Fruit fly (Drosophila melanogaster) whole organism, embryonic: ENCODE data around the gene CG32137.

Experiments
- Adf1 ChIP-seq: fragments of 200-800 bp; sonication (Bioruptor generic); IDR thresholded peaks from 2 replicates; pipeline ENCODE4 v1.3.6; 2022; ENCODE audit warnings: missing biosample characterization, missing genetic modification characterization
- B-H2 ChIP-seq: fragments of 200-800 bp; sonication (Bioruptor generic); optimal IDR thresholded peaks from 2 replicates; lab custom pipeline; 2018; ENCODE audit warnings: missing biosample characterization, mild to moderate bottlenecking, missing genetic modification characterization
- Bdp1 ChIP-seq: fragments of 200-800 bp; sonication (Bioruptor generic); optimal IDR thresholded peaks from 3 replicates; lab custom pipeline; 2016; ENCODE audit warnings: missing biosample characterization, missing genetic modification characterization
- Bteb2 ChIP-seq: fragments of 200-800 bp; sonication (Bioruptor generic); optimal IDR thresholded peaks from 2 replicates; lab custom pipeline; 2016; ENCODE audit warnings: missing biosample characterization, missing genetic modification characterization
- CG10147 ChIP-seq: fragments of 200-800 bp; sonication (Bioruptor generic); optimal IDR thresholded peaks from 2 replicates; lab custom pipeline; 2019; ENCODE audit warnings: missing biosample characterization, mild to moderate bottlenecking, missing genetic modification characterization, moderate library complexity
- CG10543 ChIP-seq: fragments of 200-800 bp; sonication (Bioruptor generic); optimal IDR thresholded peaks from 3 replicates; lab custom pipeline; 2017; ENCODE audit warnings: missing biosample characterization, mild to moderate bottlenecking, missing genetic modification characterization, moderate library complexity
- CG11504 ChIP-seq: fragments of 200-800 bp; sonication (Bioruptor generic); optimal IDR thresholded peaks from 3 replicates; lab custom pipeline; 2019; ENCODE audit warnings: missing biosample characterization, mild to moderate bottlenecking, missing genetic modification characterization, moderate library complexity
- CG11696 ChIP-seq: fragments of 200-800 bp; sonication (Bioruptor generic); IDR thresholded peaks from 2 replicates; pipeline ENCODE4 v1.3.6; 2022; ENCODE audit warnings: missing biosample characterization, missing genetic modification characterization
- CG15601 ChIP-seq: fragments of 200-800 bp; sonication (Bioruptor generic); optimal IDR thresholded peaks from 3 replicates; lab custom pipeline; 2019; ENCODE audit warnings: missing biosample characterization, mild to moderate bottlenecking, missing genetic modification characterization, moderate library complexity
- CG16779 ChIP-seq: fragments of 200-800 bp; sonication (Bioruptor generic); IDR thresholded peaks from 2 replicates; pipeline ENCODE4 v1.3.6; 2022; ENCODE audit warnings: missing biosample characterization, missing genetic modification characterization
- CG18476 ChIP-seq: fragments of 200-800 bp; sonication (Bioruptor generic); optimal IDR thresholded peaks from 2 replicates; lab custom pipeline; 2016; ENCODE audit warnings: missing biosample characterization, mild to moderate bottlenecking, missing genetic modification characterization
- CG2199 ChIP-seq: fragments of 200-800 bp; sonication (Bioruptor generic); IDR thresholded peaks from 3 replicates; pipeline ENCODE4 v1.3.6; 2022; ENCODE audit warnings: missing biosample characterization, missing genetic modification characterization
- CG2678 ChIP-seq: fragments of 200-800 bp; sonication (Bioruptor generic); optimal IDR thresholded peaks from 3 replicates; lab custom pipeline; 2019; ENCODE audit warnings: missing biosample characterization, mild to moderate bottlenecking, missing genetic modification characterization, moderate library complexity
- CG30431 ChIP-seq: fragments of 200-800 bp; sonication (Bioruptor generic); optimal IDR thresholded peaks from 2 replicates; lab custom pipeline; 2017; ENCODE audit warnings: missing biosample characterization, missing genetic modification characterization
- CG3163 ChIP-seq: fragments of 200-800 bp; sonication (Bioruptor generic); optimal IDR thresholded peaks from 3 replicates; lab custom pipeline; 2016; ENCODE audit warnings: missing biosample characterization, missing genetic modification characterization
- CG32532 ChIP-seq: fragments of 200-800 bp; sonication (Bioruptor generic); IDR thresholded peaks from 2 replicates; pipeline ENCODE4 v1.3.6; 2022; ENCODE audit warnings: missing biosample characterization, missing genetic modification characterization
- CG3995 ChIP-seq: fragments of 200-800 bp; sonication (Bioruptor generic); optimal IDR thresholded peaks from 3 replicates; lab custom pipeline; 2016; ENCODE audit warnings: missing biosample characterization, missing genetic modification characterization
- CG4282 ChIP-seq: fragments of 200-800 bp; sonication (Bioruptor generic); optimal IDR thresholded peaks from 2 replicates; lab custom pipeline; 2016; ENCODE audit warnings: missing biosample characterization, missing genetic modification characterization
- CG4360 ChIP-seq: fragments of 200-800 bp; sonication (Bioruptor generic); IDR thresholded peaks from 2 replicates; pipeline ENCODE4 v1.3.6; 2022; ENCODE audit warnings: missing biosample characterization, missing genetic modification characterization
- CG43689 ChIP-seq: fragments of 200-800 bp; sonication (Bioruptor generic); IDR thresholded peaks from 2 replicates; pipeline ENCODE4 v1.3.6; 2022; ENCODE audit warnings: missing biosample characterization, missing genetic modification characterization
- CG8924 ChIP-seq: fragments of 200-800 bp; optimal IDR thresholded peaks from 3 replicates; lab custom pipeline; 2019; ENCODE audit warnings: missing biosample characterization, mild to moderate bottlenecking, missing genetic modification characterization, moderate library complexity
- CG9817 ChIP-seq: fragments of 200-800 bp; sonication (Bioruptor generic); optimal IDR thresholded peaks from 2 replicates; lab custom pipeline; 2018; ENCODE audit warnings: missing biosample characterization, mild to moderate bottlenecking, missing genetic modification characterization, moderate library complexity
- Doc3 ChIP-seq: fragments of 200-800 bp; sonication (Bioruptor generic); IDR thresholded peaks from 3 replicates; pipeline ENCODE4 v1.3.6; 2022; ENCODE audit warnings: missing biosample characterization, missing genetic modification characterization; ENCODE audit not compliant: partially characterized antibody
- Fer1 ChIP-seq: fragments of 200-800 bp; sonication (Bioruptor generic); optimal IDR thresholded peaks from 2 replicates; lab custom pipeline; 2017; ENCODE audit warnings: missing biosample characterization, mild to moderate bottlenecking, missing genetic modification characterization
- Gug ChIP-seq: fragments of 200-800 bp; sonication (Bioruptor generic); IDR thresholded peaks from 4 replicates; pipeline ENCODE4 v1.3.6; 2022; ENCODE audit warnings: missing biosample characterization, missing genetic modification characterization
- H2.0 ChIP-seq: fragments of 200-800 bp; sonication (Bioruptor generic); IDR thresholded peaks from 2 replicates; pipeline ENCODE4 v1.3.6; 2022; ENCODE audit warnings: missing biosample characterization, missing genetic modification characterization
- HLH4C ChIP-seq: fragments of 200-800 bp; sonication (Bioruptor generic); IDR thresholded peaks from 3 replicates; pipeline ENCODE4 v1.3.6; 2022; ENCODE audit warnings: missing biosample characterization, missing genetic modification characterization; ENCODE audit not compliant: partially characterized antibody
- HLH54F ChIP-seq: fragments of 200-800 bp; sonication (Bioruptor generic); optimal IDR thresholded peaks from 3 replicates; lab custom pipeline; 2016; ENCODE audit warnings: missing biosample characterization, missing genetic modification characterization
- Hr3 ChIP-seq: fragments of 200-800 bp; sonication (Bioruptor generic); optimal IDR thresholded peaks from 3 replicates; lab custom pipeline; 2016; ENCODE audit warnings: missing biosample characterization, missing genetic modification characterization
- Jarid2 ChIP-seq: fragments of 200-800 bp; sonication (Bioruptor generic); optimal IDR thresholded peaks from 3 replicates; lab custom pipeline; 2017; ENCODE audit warnings: mild to moderate bottlenecking, missing biosample characterization, missing genetic modification reagents, missing genetic modification characterization
- Med ChIP-seq: fragments of 200-800 bp; sonication (Bioruptor generic); peaks from one replicate; lab custom pipeline; 2016; ENCODE audit warnings: missing biosample characterization, missing genetic modification characterization, mild to moderate bottlenecking, inconsistent platforms, moderate library complexity
- NfI ChIP-seq: fragments of 200-800 bp; sonication (Bioruptor generic); optimal IDR thresholded peaks from 3 replicates; lab custom pipeline; 2018; ENCODE audit warnings: missing biosample characterization, mild to moderate bottlenecking, missing genetic modification characterization, moderate library complexity
- Scr ChIP-seq: fragments of 200-800 bp; sonication (Bioruptor generic); IDR thresholded peaks from 2 replicates; pipeline ENCODE4 v1.3.6; 2022; ENCODE audit warnings: missing biosample characterization, missing genetic modification characterization; ENCODE audit not compliant: partially characterized antibody
- Six4 ChIP-seq: fragments of 200-800 bp; sonication (Bioruptor generic); optimal IDR thresholded peaks from 2 replicates; lab custom pipeline; 2016; ENCODE audit warnings: missing biosample characterization, missing genetic modification characterization
- cad ChIP-seq: fragments of >200 bp; optimal IDR thresholded peaks from 2 replicates; lab custom pipeline; 2017; ENCODE audit warnings: missing biosample characterization, missing genetic modification characterization
- caup ChIP-seq: fragments of 200-800 bp; sonication (Bioruptor generic); optimal IDR thresholded peaks from 3 replicates; lab custom pipeline; 2017; ENCODE audit warnings: missing biosample characterization, mild to moderate bottlenecking, missing genetic modification characterization, moderate library complexity; ENCODE audit not compliant: severe bottlenecking
- crc ChIP-seq: fragments of 200-800 bp; sonication (Bioruptor generic); optimal IDR thresholded peaks from 2 replicates; lab custom pipeline; 2016; ENCODE audit warnings: missing biosample characterization, missing genetic modification characterization
- eyg ChIP-seq: fragments of 200-800 bp; sonication (Bioruptor generic); optimal IDR thresholded peaks from 3 replicates; lab custom pipeline; 2016; ENCODE audit warnings: missing biosample characterization, missing genetic modification characterization
- fd3F ChIP-seq: fragments of 200-800 bp; sonication (Bioruptor generic); optimal IDR thresholded peaks from 2 replicates; lab custom pipeline; 2018; ENCODE audit warnings: missing biosample characterization, mild to moderate bottlenecking, missing genetic modification characterization, moderate library complexity
- inv ChIP-seq: fragments of 200-800 bp; sonication (Bioruptor generic); IDR thresholded peaks from 2 replicates; pipeline ENCODE4 v1.3.6; 2022; ENCODE audit warnings: missing biosample characterization, missing genetic modification characterization; ENCODE audit not compliant: partially characterized antibody
- jigr1 ChIP-seq: fragments of 200-800 bp; sonication (Bioruptor generic); IDR thresholded peaks from 3 replicates; pipeline ENCODE4 v1.3.6; 2022; ENCODE audit warnings: missing biosample characterization, missing genetic modification characterization
- org-1 ChIP-seq: fragments of 200-800 bp; sonication (Bioruptor generic); optimal IDR thresholded peaks from 2 replicates; lab custom pipeline; 2017; ENCODE audit warnings: missing biosample characterization, missing genetic modification characterization
- ranshi ChIP-seq: fragments of 200-800 bp; sonication (Bioruptor generic); IDR thresholded peaks from 2 replicates; pipeline ENCODE4 v1.3.6; 2022; ENCODE audit warnings: missing biosample characterization, missing genetic modification characterization
- ro ChIP-seq: fragments of 200-800 bp; sonication (Bioruptor generic); IDR thresholded peaks from 2 replicates; pipeline ENCODE4 v1.3.6; 2022; ENCODE audit warnings: missing biosample characterization, missing genetic modification characterization
- slp2 ChIP-seq: fragments of 200-800 bp; sonication (Bioruptor generic); optimal IDR thresholded peaks from 2 replicates; lab custom pipeline; 2016; ENCODE audit warnings: missing biosample characterization, missing genetic modification characterization
- tll ChIP-seq, 2 experiments: fragments of 200-800 bp in 1 of 2; fragments of >200 bp in 1 of 2; sonication (Bioruptor generic) in 1 of 2; optimal IDR thresholded peaks; 2 replicates each; lab custom pipeline; 2017 to 2019; ENCODE audit warnings: missing biosample characterization in 2 of 2, missing genetic modification characterization in 2 of 2, mild to moderate bottlenecking in 1 of 2, moderate library complexity in 1 of 2
- twi ChIP-seq: fragments of 200-800 bp; optimal IDR thresholded peaks from 2 replicates; lab custom pipeline; 2019; ENCODE audit warnings: missing biosample characterization, mild to moderate bottlenecking, missing genetic modification characterization, moderate library complexity
- unpg ChIP-seq: fragments of 200-800 bp; sonication (Bioruptor generic); optimal IDR thresholded peaks from 3 replicates; lab custom pipeline; 2018; ENCODE audit warnings: missing biosample characterization, mild to moderate bottlenecking, missing genetic modification characterization, moderate library complexity

Gene CG32137

DNA sequence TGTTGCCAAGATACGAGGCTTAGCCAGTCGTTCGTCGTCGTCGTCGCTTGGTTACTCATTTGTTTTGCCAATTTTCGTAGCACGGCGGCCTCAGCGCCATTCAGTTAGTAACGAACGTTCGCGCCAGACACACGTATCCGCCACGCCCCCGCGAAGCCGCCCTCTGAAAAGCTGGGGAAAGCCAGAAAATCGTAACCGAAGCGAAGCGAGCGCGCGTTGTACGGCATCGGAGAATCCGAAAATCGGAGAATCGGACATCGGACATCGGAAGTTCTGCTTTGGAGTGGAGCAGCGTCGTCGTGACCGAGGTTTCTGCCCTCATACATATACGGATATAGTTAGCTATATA, at the start of gene CG32137 (continued):
- TF ChIP-seq tll (GFP tag; optimal IDR thresholded peaks at IDR 0.05; lab: Kevin White, UChicago) (no peak), CG3995 (GFP tag; lab: Kevin White, UChicago) (no peak), Scr (GFP tag; lab: Robert Waterston, UW) (peak; percentile 34), HLH4C (GFP tag; lab: Robert Waterston, UW) (peak; percentile 36; the same call in 1 of the 3 replicates), fd3F (GFP tag; lab: Kevin White, UChicago) (no peak), B-H2 (GFP tag; lab: Kevin White, UChicago) (peak; percentile 10), H2.0 (no peak), CG10147 (GFP tag; lab: Kevin White, UChicago) (no peak), org-1 (GFP tag; lab: Kevin White, UChicago) (no peak), Adf1 (GFP tag; lab: Robert Waterston, UW) (peak; percentile 79), twi (tag; lab: Kevin White, UChicago) (no peak), Bteb2 (GFP tag; lab: Kevin White, UChicago) (no peak), CG4282 (GFP tag; lab: Kevin White, UChicago) (no peak), inv (peak; percentile 31; the same call in 1 of the 2 replicates), CG4360 (peak; percentile 58; the same call in 1 of the 2 replicates), Jarid2 (GFP tag; lab: Kevin White, UChicago) (peak; percentile 97)

DNA sequence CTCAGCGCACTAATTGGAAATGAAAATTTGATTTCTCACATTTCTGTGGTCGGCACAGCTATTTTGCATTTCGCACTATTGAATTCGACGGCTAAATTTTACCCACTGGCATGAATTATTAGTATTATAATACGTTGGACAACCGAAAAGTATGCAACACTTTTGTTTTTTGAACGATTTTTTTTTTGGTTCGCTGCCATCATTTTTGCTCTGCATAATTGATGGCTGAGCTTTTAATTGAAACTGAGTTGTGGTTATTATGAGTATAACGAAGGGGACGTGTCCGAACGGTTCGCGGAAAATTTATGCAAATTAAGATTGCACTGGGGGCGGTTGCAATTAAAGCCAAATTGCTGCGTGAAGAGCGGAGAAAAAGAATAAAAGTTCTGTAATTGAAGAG, 38.4 kb upstream of the CG32137 start:
- TF ChIP-seq caup, result no peak
- peak; percentile 98 for TF ChIP-seq CG15601 (tag; lab: Kevin White, UChicago)
- TF ChIP-seq CG11504 (tag; lab: Kevin White, UChicago), result peak; percentile 38
- TF ChIP-seq Bdp1 (GFP tag; lab: Kevin White, UChicago), result no peak
- TF ChIP-seq inv, result no peak
- TF ChIP-seq Fer1 (GFP tag; lab: Kevin White, UChicago), result no peak
- TF ChIP-seq unpg (GFP tag; lab: Kevin White, UChicago), result no peak
- peak; percentile 68; the same call in 1 of the 3 replicates for TF ChIP-seq CG2199 (GFP tag; lab: Robert Waterston, UW)
- TF ChIP-seq CG43689 (GFP tag; lab: Robert Waterston, UW), result no peak
- no peak for TF ChIP-seq Hr3
- TF ChIP-seq Med, result peak; percentile 62
- TF ChIP-seq Six4 (GFP tag; lab: Kevin White, UChicago), result no peak

DNA sequence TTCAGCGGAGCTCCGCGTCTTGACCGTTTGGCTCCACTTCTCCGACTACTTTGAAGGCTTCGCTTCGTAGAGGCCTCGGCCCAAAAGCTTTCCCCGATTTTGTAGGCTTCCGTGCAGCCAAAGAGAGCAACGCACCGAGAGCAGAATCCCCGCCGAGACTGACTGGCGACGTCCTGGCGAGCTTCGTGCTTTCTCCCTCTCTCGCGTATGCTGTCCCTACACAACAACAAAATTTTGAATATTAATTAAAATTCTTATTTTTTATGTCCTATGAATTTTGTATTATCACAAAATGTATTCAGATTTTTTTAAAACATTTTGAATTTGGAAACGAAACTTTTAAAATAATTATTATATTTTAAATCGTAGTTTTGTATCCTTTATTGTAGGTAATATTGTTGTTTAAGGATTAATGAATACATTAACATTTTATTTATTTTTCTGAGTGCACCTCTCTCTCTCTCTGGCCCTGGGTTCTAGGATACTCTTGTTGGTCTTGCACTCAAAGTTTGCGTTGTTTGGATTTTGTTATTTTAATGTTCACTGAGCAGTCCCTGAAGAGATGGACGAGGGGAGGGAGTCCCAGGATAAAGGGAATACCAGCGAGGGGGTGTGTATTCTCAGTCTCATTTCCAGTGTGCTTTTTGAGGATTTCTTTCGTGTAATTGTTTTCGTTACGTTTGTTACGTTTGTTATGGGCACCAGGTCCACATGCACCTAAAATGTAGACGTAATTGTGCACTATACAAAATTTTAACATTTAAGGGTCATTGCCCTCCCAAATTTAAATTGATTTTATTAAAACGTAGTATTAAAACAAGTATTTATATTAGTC, 35.6 kb upstream of the CG32137 start, which contains the start of gene dysc:
TSS of gene dysc (minus strand) at position 51 of the 835 bp plus-strand sequence.
- peak; percentile 53 for TF ChIP-seq CG8924 (tag; lab: Kevin White, UChicago)
- no peak for TF ChIP-seq CG30431
- no peak for TF ChIP-seq CG18476 (GFP tag; lab: Kevin White, UChicago)
- no peak for TF ChIP-seq HLH54F (GFP tag; lab: Kevin White, UChicago)
- TF ChIP-seq cad, result no peak
- TF ChIP-seq eyg (GFP tag; lab: Kevin White, UChicago), result no peak
- TF ChIP-seq jigr1 (GFP tag; lab: Robert Waterston, UW), result no peak
- TF ChIP-seq Gug, result no peak
- no peak for TF ChIP-seq CG9817 (tag; lab: Kevin White, UChicago)
- TF ChIP-seq CG3163 (GFP tag; lab: Kevin White, UChicago), result no peak
- no peak for TF ChIP-seq crc (GFP tag; lab: Kevin White, UChicago)
- no peak for TF ChIP-seq CG11696 (GFP tag; lab: Robert Waterston, UW)
- TF ChIP-seq NfI (GFP tag; lab: Kevin White, UChicago), result peak; percentile 10
- no peak for TF ChIP-seq ro (GFP tag; lab: Robert Waterston, UW)
- 0 out of 2 replicates have a peak, but pooled peaks have one; percentile 45 for TF ChIP-seq CG16779 (GFP tag; lab: Robert Waterston, UW)
- TF ChIP-seq CG32532 (GFP tag; lab: Robert Waterston, UW), result no peak
- peak; percentile 76 for TF ChIP-seq CG2678
- no peak for TF ChIP-seq Doc3 (GFP tag; lab: Robert Waterston, UW)
- TF ChIP-seq CG10543 (GFP tag; lab: Kevin White, UChicago), result peak; percentile 40
- no peak for TF ChIP-seq ranshi
- no peak for TF ChIP-seq slp2 (GFP tag; lab: Kevin White, UChicago)
